Worm (Caenorhabditis elegans): ENCODE results near the gene K02E7.10.

DNA sequence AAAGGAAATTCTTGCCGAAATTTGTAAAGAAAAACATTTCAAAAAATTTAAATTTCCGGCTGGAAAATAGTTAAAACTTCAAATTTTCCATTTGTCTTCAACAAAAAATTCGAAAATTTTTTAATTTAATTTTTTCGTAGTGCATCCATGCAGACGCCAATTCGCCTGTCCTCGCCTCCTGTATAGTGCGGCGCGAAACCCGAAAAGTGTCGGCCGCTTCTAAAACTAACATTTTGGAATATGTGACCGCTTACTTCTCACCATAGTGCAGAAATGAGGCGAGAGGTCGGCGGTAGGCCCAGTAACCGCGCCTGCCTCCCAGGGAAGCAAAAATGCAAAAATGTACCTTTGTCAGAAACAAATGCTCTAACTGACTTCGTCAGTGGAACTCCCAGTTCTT lies 49.7 kb upstream of the K02E7.10 start:
- no peak for TF ChIP-seq chd-7 (tag; optimal IDR thresholded peaks at IDR 0.05)
- no peak for TF ChIP-seq Y53G8AR.9 (GFP tag; conservative IDR thresholded peaks at IDR 0.05)
- TF ChIP-seq snpc-1.3 (tag; optimal IDR thresholded peaks at IDR 0.05; ENCODE audit: insufficient read depth), result no peak
- no peak for TF ChIP-seq sdz-38 (tag; optimal IDR thresholded peaks at IDR 0.05)
- no peak for TF ChIP-seq pha-4 (tag; optimal IDR thresholded peaks at IDR 0.05)
- no peak for TF ChIP-seq ceh-58 (GFP tag; IDR thresholded peaks at IDR 0.05)
- no peak for TF ChIP-seq sea-2 (GFP tag; IDR thresholded peaks at IDR 0.05)
